Worm (Caenorhabditis elegans): ENCODE results near the gene ral-1.
A peak's percentile ranks its signal among the peaks of the same experiment; 100 is the strongest.
"Not testable (repeated sequence)": the region's sequence is repeated elsewhere in the genome, so short reads cannot be mapped to it uniquely, and the experiment has no call there.

The ral-1 gene

ce11 chrIII:3323906-3324305 lies 12.8 kb downstream of the ral-1 start:
- peak; percentile 19 for TF ChIP-seq ztf-16 (tag; optimal IDR thresholded peaks at IDR 0.05)
- TF ChIP-seq hlh-30 (tag; optimal IDR thresholded peaks at IDR 0.05; ENCODE audit: insufficient read depth), result no peak
- TF ChIP-seq zip-5 (tag; optimal IDR thresholded peaks at IDR 0.05), result no peak
- TF ChIP-seq tbx-7 (tag; optimal IDR thresholded peaks at IDR 0.05), result no peak
- TF ChIP-seq ref-2 (tag; optimal IDR thresholded peaks at IDR 0.05), result no peak
- TF ChIP-seq syd-9 (tag; optimal IDR thresholded peaks at IDR 0.05), result no peak
- peak; percentile 31 for TF ChIP-seq elt-2 (tag; optimal IDR thresholded peaks at IDR 0.05)
- TF ChIP-seq unc-86 (tag; optimal IDR thresholded peaks at IDR 0.05), result no peak
- TF ChIP-seq unc-55 (GFP tag; optimal IDR thresholded peaks at IDR 0.05), result no peak
- peak; percentile 46 for TF ChIP-seq nfya-1 (tag; optimal IDR thresholded peaks at IDR 0.05)
- no peak for TF ChIP-seq pha-4 (tag; optimal IDR thresholded peaks at IDR 0.05)

ce11 chrIII:3329467-3329866 lies 18.4 kb downstream of the ral-1 start:
- TF ChIP-seq lin-11 (tag; optimal IDR thresholded peaks at IDR 0.05) (no peak), C38D4.7 (GFP tag; optimal IDR thresholded peaks at IDR 0.05) (no peak), fkh-10 (GFP tag; optimal IDR thresholded peaks at IDR 0.05) (no peak), K09A11.1 (tag; optimal IDR thresholded peaks at IDR 0.05; ENCODE audit: insufficient read depth) (no peak), pha-2 (tag; optimal IDR thresholded peaks at IDR 0.05) (no peak), sox-2 (GFP tag; IDR thresholded peaks at IDR 0.05) (no peak), zip-5 (tag; optimal IDR thresholded peaks at IDR 0.05) (no peak), ahr-1 (tag; optimal IDR thresholded peaks at IDR 0.05) (no peak), hlh-13 (GFP tag; optimal IDR thresholded peaks at IDR 0.05) (no peak), ceh-14 (tag; optimal IDR thresholded peaks at IDR 0.05) (no peak), rnt-1 (tag; optimal IDR thresholded peaks at IDR 0.05) (no peak)

ce11 chrIII:3331767-3332166 lies 20.7 kb downstream of the ral-1 start:
- TF ChIP-seq ceh-22 (tag; optimal IDR thresholded peaks at IDR 0.05) (no peak), T23F11.4 (GFP tag; optimal IDR thresholded peaks at IDR 0.05) (no peak), sox-2 (GFP tag; IDR thresholded peaks at IDR 0.05) (no peak), ceh-6 (GFP tag; optimal IDR thresholded peaks at IDR 0.05) (no peak), sox-4 (tag; optimal IDR thresholded peaks at IDR 0.05) (no peak), unc-3 (GFP tag; conservative IDR thresholded peaks at IDR 0.05) (no peak), unc-3 (tag; optimal IDR thresholded peaks at IDR 0.05) (no peak), C38D4.7 (GFP tag; optimal IDR thresholded peaks at IDR 0.05) (no peak), fax-1 (tag; optimal IDR thresholded peaks at IDR 0.05) (no peak), madf-2 (tag; optimal IDR thresholded peaks at IDR 0.05) (no peak), rnt-1 (tag; optimal IDR thresholded peaks at IDR 0.05) (no peak), mec-3 (tag; optimal IDR thresholded peaks at IDR 0.05; ENCODE audit: borderline replicate concordance) (no peak), ref-2 (tag; optimal IDR thresholded peaks at IDR 0.05) (no peak), K09A11.1 (tag; optimal IDR thresholded peaks at IDR 0.05; ENCODE audit: insufficient read depth) (no peak)

- TF ChIP-seq C38D4.7 (GFP tag; optimal IDR thresholded peaks at IDR 0.05); unc-42 (tag; optimal IDR thresholded peaks at IDR 0.05); pha-4 (tag; optimal IDR thresholded peaks at IDR 0.05): not testable (repeated sequence)
Observed at ce11 chrIII:3332736-3333135, 21.6 kb downstream of the ral-1 start, which contains the start of gene Y53G8AR.1. Y53G8AR.1 (plus strand) TSS chrIII:3333036.

ce11 chrIII:3334941-3335559 lies 23.9 kb downstream of the ral-1 start:
- TF ChIP-seq sox-2 (GFP tag; IDR thresholded peaks at IDR 0.05) (peak; percentile 67), unc-3 (GFP tag; conservative IDR thresholded peaks at IDR 0.05) (peak; percentile 98), ceh-45 (GFP tag; IDR thresholded peaks at IDR 0.05) (peak; percentile 98)
- TF ChIP-seq unc-3 (tag; optimal IDR thresholded peaks at IDR 0.05), result not testable (repeated sequence)

All from whole organism, late embryonic.